Fruit fly (Drosophila melanogaster): Measurements from ENCODE around the gene CG15011.

DNA sequence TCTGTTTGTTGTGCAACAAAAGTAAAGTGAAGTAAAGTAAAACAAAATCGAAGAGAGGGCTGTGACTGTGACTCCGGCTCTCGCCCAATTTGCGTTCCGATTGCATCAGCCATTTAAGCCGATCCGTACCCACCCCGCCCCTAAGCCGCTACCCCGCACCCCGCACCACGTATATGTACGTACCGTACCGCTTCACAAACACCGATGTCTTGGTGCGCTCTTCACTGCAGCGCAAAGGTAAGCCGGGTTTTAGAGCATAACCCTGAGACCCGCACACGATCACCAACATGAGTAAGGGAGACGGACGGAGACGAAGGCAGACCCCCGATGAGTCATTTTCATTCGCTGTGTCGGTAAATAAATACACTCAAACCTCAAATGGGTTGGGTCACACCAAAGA, 26.7 kb downstream of the CG15011 start:
- TF ChIP-seq pan (optimal IDR thresholded peaks at IDR 0.05) (no peak), EcR (GFP tag; optimal IDR thresholded peaks at IDR 0.05) (no peak), Dll (optimal IDR thresholded peaks at IDR 0.05) (no peak), CG8478 (optimal IDR thresholded peaks at IDR 0.05) (no peak), psq (optimal IDR thresholded peaks at IDR 0.05) (no peak)

Data from whole organism.